Worm (Caenorhabditis elegans): ENCODE data around the gene srh-276.

ce11 chrV:15520398-15520797 is 8.8 kb upstream of the srh-276 start:
- TF ChIP-seq ceh-6 (GFP tag; optimal IDR thresholded peaks at IDR 0.05) (no peak), ahr-1 (tag; optimal IDR thresholded peaks at IDR 0.05) (no peak), K02D7.2 (tag; optimal IDR thresholded peaks at IDR 0.05) (no peak)
